Worm (Caenorhabditis elegans): Measurements from ENCODE around the gene Y39B6A.9.

Y39B6A.9 gene

ce11 chrV:19153806-19154205 lies 17.5 kb downstream of the Y39B6A.9 start, which contains the start of gene tsp-13:
Gene tsp-13 (plus strand): TSS chrV:19154106.
- TF ChIP-seq dmd-6 (GFP tag; IDR thresholded peaks at IDR 0.05) (no peak), pqm-1 (tag; optimal IDR thresholded peaks at IDR 0.05) (no peak), ceh-82 (tag; optimal IDR thresholded peaks at IDR 0.05) (no peak), Y75B8A.6 (GFP tag; IDR thresholded peaks at IDR 0.05) (no peak), set-16 (GFP tag; IDR thresholded peaks at IDR 0.05) (no peak), mdl-1 (tag; optimal IDR thresholded peaks at IDR 0.05) (no peak), nhr-48 (tag; optimal IDR thresholded peaks at IDR 0.05) (no peak), madf-5 (GFP tag; IDR thresholded peaks at IDR 0.05) (no peak), fos-1 (tag; optimal IDR thresholded peaks at IDR 0.05) (no peak), ceh-44 (GFP tag; IDR thresholded peaks at IDR 0.05) (no peak), nhr-76 (tag; optimal IDR thresholded peaks at IDR 0.05) (no peak), T26A8.4 (GFP tag; IDR thresholded peaks at IDR 0.05) (no peak), nhr-6 (tag; optimal IDR thresholded peaks at IDR 0.05) (no peak), mes-2 (tag; optimal IDR thresholded peaks at IDR 0.05; ENCODE audit: poor library complexity, severe bottlenecking) (no peak), tra-1 (GFP tag; IDR thresholded peaks at IDR 0.05) (no peak)

- TF ChIP-seq mes-2 (tag; optimal IDR thresholded peaks at IDR 0.05; ENCODE audit: poor library complexity, severe bottlenecking) (peak; percentile 81), zip-2 (tag; optimal IDR thresholded peaks at IDR 0.05) (peak; percentile 13), gei-8 (GFP tag; optimal IDR thresholded peaks at IDR 0.05) (no peak), dpl-1 (GFP tag; optimal IDR thresholded peaks at IDR 0.05) (no peak), ctbp-1 (GFP tag; IDR thresholded peaks at IDR 0.05) (no peak), lin-38 (GFP tag; IDR thresholded peaks at IDR 0.05) (peak; percentile 88), ces-1 (GFP tag; optimal IDR thresholded peaks at IDR 0.05) (no peak), dmd-9 (GFP tag; IDR thresholded peaks at IDR 0.05) (no peak), hlh-30 (tag; optimal IDR thresholded peaks at IDR 0.05; ENCODE audit: insufficient read depth) (peak; percentile 30), Y48G9A.11 (GFP tag; IDR thresholded peaks at IDR 0.05) (no peak), lir-3 (tag; optimal IDR thresholded peaks at IDR 0.05) (no peak), skn-1 (tag; optimal IDR thresholded peaks at IDR 0.05) (no peak), arid-1 (GFP tag; conservative IDR thresholded peaks at IDR 0.05) (no peak), mdl-1 (tag; optimal IDR thresholded peaks at IDR 0.05) (peak in 1 of 2 experiments; percentile 53), attf-4 (tag; optimal IDR thresholded peaks at IDR 0.05) (no peak), D1046.2 (GFP tag; IDR thresholded peaks at IDR 0.05) (no peak), jun-1 (tag; optimal IDR thresholded peaks at IDR 0.05) (peak; percentile 48), ceh-20 (GFP tag; IDR thresholded peaks at IDR 0.05) (peak; percentile 71; the same call in 1 of the 2 replicates), cey-2 (tag; optimal IDR thresholded peaks at IDR 0.05; ENCODE audit: borderline replicate concordance, insufficient read depth) (peak; percentile 71), hlh-11 (tag; optimal IDR thresholded peaks at IDR 0.05) (peak; percentile 90), Y105C5A.15 (GFP tag; IDR thresholded peaks at IDR 0.05) (no peak), php-3 (GFP tag; IDR thresholded peaks at IDR 0.05) (peak; percentile 88), ceh-62 (tag; optimal IDR thresholded peaks at IDR 0.05) (no peak), madf-5 (GFP tag; IDR thresholded peaks at IDR 0.05) (no peak), nhr-10 (tag; optimal IDR thresholded peaks at IDR 0.05) (peak; percentile 65), T20F7.1 (GFP tag; optimal IDR thresholded peaks at IDR 0.05) (peak; percentile 80), sdz-12 (GFP tag; optimal IDR thresholded peaks at IDR 0.05) (no peak), lin-39 (tag; optimal IDR thresholded peaks at IDR 0.05) (no peak), ceh-28 (tag; optimal IDR thresholded peaks at IDR 0.05) (no peak), snpc-1.2 (GFP tag; IDR thresholded peaks at IDR 0.05) (no peak), daf-16 (GFP tag; optimal IDR thresholded peaks at IDR 0.05) (peak in 1 of 2 experiments; percentile 96), daf-16 (tag; optimal IDR thresholded peaks at IDR 0.05) (peak; percentile 100), hmg-1.1 (GFP tag; IDR thresholded peaks at IDR 0.05) (no peak), aly-2 (tag; optimal IDR thresholded peaks at IDR 0.05) (no peak), nhr-11 (tag; optimal IDR thresholded peaks at IDR 0.05) (no peak), lin-13 (GFP tag; optimal IDR thresholded peaks at IDR 0.05) (peak; percentile 83), mdt-29 (GFP tag; IDR thresholded peaks at IDR 0.05) (no peak), daf-8 (GFP tag; IDR thresholded peaks at IDR 0.05) (no peak), ceh-44 (GFP tag; IDR thresholded peaks at IDR 0.05) (no peak), rbr-2 (tag; optimal IDR thresholded peaks at IDR 0.05) (peak; percentile 14)
Observed at ce11 chrV:19158664-19159063, 22.4 kb downstream of the Y39B6A.9 start, which contains the start of gene Y39B6A.5. Gene Y39B6A.5 (minus strand): TSS chrV:19158877.
